Worm (Caenorhabditis elegans): Measurements from ENCODE around the gene nhr-152.

- TF ChIP-seq B0310.2 (tag; optimal IDR thresholded peaks at IDR 0.05): no peak
- no peak for TF ChIP-seq pes-1 (GFP tag; IDR thresholded peaks at IDR 0.05)
These were observed 4.5 kb downstream of the nhr-152 start for ce11 chrV:7690637-7691036.

All from whole organism, early embryonic.